Fruit fly (Drosophila melanogaster) whole organism, prepupa: ENCODE data around the gene mas.

Experiments
- Blimp-1 ChIP-seq: fragments of 200-800 bp; sonication (Bioruptor generic); optimal IDR thresholded peaks from 3 replicates; lab custom pipeline; 2017; ENCODE audit warnings: missing biosample characterization, missing genetic modification characterization, mild to moderate bottlenecking, moderate library complexity, missing genetic modification reagents
- CG10631 ChIP-seq: fragments of 200-800 bp; sonication (Bioruptor generic); optimal IDR thresholded peaks from 2 replicates; lab custom pipeline; 2016; ENCODE audit warnings: missing biosample characterization, missing genetic modification characterization
- CG10669 ChIP-seq: fragments of 200-800 bp; sonication (Bioruptor generic); optimal IDR thresholded peaks from 3 replicates; lab custom pipeline; 2018; ENCODE audit warnings: missing biosample characterization, mild to moderate bottlenecking, missing genetic modification characterization, moderate library complexity
- CG11294 ChIP-seq: fragments of 200-800 bp; sonication (Bioruptor generic); IDR thresholded peaks from 2 replicates; pipeline ENCODE4 v1.3.6; 2022; ENCODE audit warnings: missing biosample characterization, missing genetic modification characterization
- CG11762 ChIP-seq: fragments of 200-800 bp; sonication (Bioruptor generic); optimal IDR thresholded peaks from 3 replicates; lab custom pipeline; 2016; ENCODE audit warnings: missing biosample characterization, missing genetic modification characterization; ENCODE audit not compliant: insufficient read depth
- CG11902 ChIP-seq: fragments of 200-800 bp; sonication (Bioruptor generic); optimal IDR thresholded peaks from 3 replicates; lab custom pipeline; 2016; ENCODE audit warnings: missing biosample characterization, missing genetic modification characterization
- CG15336 ChIP-seq: fragments of 200-800 bp; sonication (Bioruptor generic); IDR thresholded peaks from 2 replicates; pipeline ENCODE4 v1.3.6; 2022; ENCODE audit warnings: missing biosample characterization, missing genetic modification characterization
- CG1621 ChIP-seq: fragments of 200-800 bp; sonication (Bioruptor generic); optimal IDR thresholded peaks from 3 replicates; lab custom pipeline; 2018; ENCODE audit warnings: missing biosample characterization, mild to moderate bottlenecking, missing genetic modification characterization
- CG3032 ChIP-seq: fragments of 200-800 bp; optimal IDR thresholded peaks from 2 replicates; lab custom pipeline; 2019; ENCODE audit warnings: missing biosample characterization, mild to moderate bottlenecking, missing genetic modification characterization, moderate library complexity
- CG31627 ChIP-seq: fragments of 200-800 bp; sonication (Bioruptor generic); optimal IDR thresholded peaks from 3 replicates; lab custom pipeline; 2016; ENCODE audit warnings: missing biosample characterization, missing genetic modification characterization
- CG3919 ChIP-seq: fragments of 200-800 bp; sonication (Bioruptor generic); optimal IDR thresholded peaks from 3 replicates; lab custom pipeline; 2016; ENCODE audit warnings: missing biosample characterization, missing genetic modification characterization
- CG6163 ChIP-seq: fragments of 200-800 bp; sonication (Bioruptor generic); IDR thresholded peaks from 3 replicates; pipeline ENCODE4 v1.3.6; 2022; ENCODE audit warnings: missing biosample characterization, missing genetic modification characterization
- CG6276 ChIP-seq: fragments of 200-800 bp; sonication (Bioruptor generic); optimal IDR thresholded peaks from 2 replicates; lab custom pipeline; 2017; ENCODE audit warnings: missing biosample characterization, mild to moderate bottlenecking, missing genetic modification characterization
- CG6792 ChIP-seq: fragments of 200-800 bp; sonication (Bioruptor generic); optimal IDR thresholded peaks from 3 replicates; lab custom pipeline; 2016; ENCODE audit warnings: missing biosample characterization, missing genetic modification characterization
- CG6854 ChIP-seq: fragments of 200-800 bp; sonication (Bioruptor generic); optimal IDR thresholded peaks from 2 replicates; lab custom pipeline; 2017; ENCODE audit warnings: missing biosample characterization, mild to moderate bottlenecking, missing genetic modification characterization
- CG8319 ChIP-seq: fragments of 200-800 bp; sonication (Bioruptor generic); optimal IDR thresholded peaks from 3 replicates; lab custom pipeline; 2016; ENCODE audit warnings: missing biosample characterization, missing genetic modification characterization
- Eip75B ChIP-seq: fragments of 200-800 bp; sonication (Bioruptor generic); optimal IDR thresholded peaks from 3 replicates; lab custom pipeline; 2016; ENCODE audit warnings: missing biosample characterization, missing genetic modification characterization
- Eip78C ChIP-seq: fragments of 200-800 bp; sonication (Bioruptor generic); peaks from one replicate; lab custom pipeline; 2016; ENCODE audit warnings: missing biosample characterization, missing genetic modification characterization
- Eip93F ChIP-seq: fragments of 200-800 bp; sonication (Bioruptor generic); optimal IDR thresholded peaks from 2 replicates; lab custom pipeline; 2016; ENCODE audit warnings: missing biosample characterization, mild to moderate bottlenecking, missing genetic modification characterization
- Ets21C ChIP-seq: fragments of 200-800 bp; sonication (Bioruptor generic); optimal IDR thresholded peaks from 3 replicates; lab custom pipeline; 2016; ENCODE audit warnings: missing biosample characterization, missing genetic modification characterization
- Ets96B ChIP-seq: fragments of 200-800 bp; optimal IDR thresholded peaks from 2 replicates; lab custom pipeline; 2019; ENCODE audit warnings: missing biosample characterization, mild to moderate bottlenecking, missing genetic modification characterization, moderate library complexity
- Gug ChIP-seq: fragments of 200-800 bp; sonication (Bioruptor generic); IDR thresholded peaks from 2 replicates; pipeline ENCODE4 v1.3.6; 2022; ENCODE audit warnings: missing biosample characterization, missing genetic modification characterization
- Lpt ChIP-seq: fragments of 200-800 bp; sonication (Bioruptor generic); optimal IDR thresholded peaks from 3 replicates; lab custom pipeline; 2016; ENCODE audit warnings: missing biosample characterization, missing genetic modification characterization
- Met ChIP-seq: fragments of 200-800 bp; sonication (Bioruptor generic); optimal IDR thresholded peaks from 3 replicates; lab custom pipeline; 2016; ENCODE audit warnings: missing biosample characterization, missing genetic modification characterization
- OdsH ChIP-seq: fragments of 200-800 bp; sonication (Bioruptor generic); optimal IDR thresholded peaks from 3 replicates; lab custom pipeline; 2016; ENCODE audit warnings: missing biosample characterization, missing genetic modification characterization
- Smox ChIP-seq: fragments of 200-800 bp; sonication (Bioruptor generic); optimal IDR thresholded peaks from 3 replicates; lab custom pipeline; 2016; ENCODE audit warnings: missing biosample characterization, missing genetic modification characterization
- Sox102F ChIP-seq: fragments of 200-800 bp; sonication (Bioruptor generic); optimal IDR thresholded peaks from 2 replicates; lab custom pipeline; 2016; ENCODE audit warnings: missing biosample characterization, mild to moderate bottlenecking, missing genetic modification characterization
- Sox15 ChIP-seq: fragments of 200-800 bp; sonication (Bioruptor generic); optimal IDR thresholded peaks from 3 replicates; lab custom pipeline; 2016; ENCODE audit warnings: missing biosample characterization, missing genetic modification characterization
- acj6 ChIP-seq: fragments of 200-800 bp; sonication (Bioruptor generic); optimal IDR thresholded peaks from 3 replicates; lab custom pipeline; 2016; ENCODE audit warnings: missing biosample characterization, missing genetic modification characterization
- eg ChIP-seq: fragments of 200-800 bp; sonication (Bioruptor generic); IDR thresholded peaks from 3 replicates; pipeline ENCODE4 v1.3.6; 2022; ENCODE audit warnings: missing biosample characterization, missing genetic modification characterization
- esn ChIP-seq: fragments of 200-800 bp; sonication (Bioruptor generic); optimal IDR thresholded peaks from 2 replicates; lab custom pipeline; 2016; ENCODE audit warnings: missing biosample characterization, mild to moderate bottlenecking, missing genetic modification characterization, moderate library complexity
- fd85E ChIP-seq: fragments of 200-800 bp; sonication (Bioruptor generic); optimal IDR thresholded peaks from 3 replicates; lab custom pipeline; 2016; ENCODE audit warnings: missing biosample characterization, missing genetic modification characterization
- lz ChIP-seq: fragments of 200-800 bp; sonication (Bioruptor generic); optimal IDR thresholded peaks from 3 replicates; lab custom pipeline; 2016; ENCODE audit warnings: missing biosample characterization, missing genetic modification characterization
- net ChIP-seq: fragments of 200-800 bp; sonication (Bioruptor generic); optimal IDR thresholded peaks from 3 replicates; lab custom pipeline; 2016; ENCODE audit warnings: missing biosample characterization, missing genetic modification characterization
- pdm3 ChIP-seq: fragments of 200-800 bp; sonication (Bioruptor generic); optimal IDR thresholded peaks from 3 replicates; lab custom pipeline; 2016; ENCODE audit warnings: missing biosample characterization, missing genetic modification characterization
- vri ChIP-seq: fragments of 200-800 bp; sonication (Bioruptor generic); optimal IDR thresholded peaks from 3 replicates; lab custom pipeline; 2016; ENCODE audit warnings: missing biosample characterization, mild to moderate bottlenecking, missing genetic modification characterization

mas gene

DNA sequence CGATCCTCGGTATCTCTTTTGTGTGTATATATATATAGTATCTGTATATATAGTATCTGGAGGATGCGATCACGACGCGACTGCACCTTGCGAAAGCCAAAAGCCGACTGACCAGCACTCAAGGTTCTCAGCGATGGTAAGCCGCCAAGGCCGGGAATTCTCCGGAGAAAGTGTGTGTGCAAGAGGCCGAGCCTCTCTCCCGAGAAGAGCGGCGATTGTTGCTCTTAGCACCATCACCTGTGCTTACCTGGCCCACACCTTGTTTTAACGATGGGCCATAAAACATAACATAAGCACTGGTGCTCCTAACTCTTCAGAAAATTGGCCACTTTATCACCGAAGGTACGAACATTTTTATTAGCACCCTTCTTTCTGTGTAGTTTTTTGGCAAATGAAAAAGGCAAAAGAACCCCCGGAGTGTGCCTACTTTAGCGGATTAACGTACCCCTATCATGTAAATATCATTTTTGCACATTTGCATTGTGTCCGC lies at the start of gene mas:
TSS of gene mas (minus strand) at position 112 of the 490 bp plus-strand sequence.
- TF ChIP-seq CG11762 (GFP tag; lab: Kevin White, UChicago) = no peak
- no peak for TF ChIP-seq CG10669 (GFP tag; lab: Kevin White, UChicago)
- TF ChIP-seq CG31627 (GFP tag; lab: Kevin White, UChicago) = no peak
- TF ChIP-seq vri (GFP tag; lab: Kevin White, UChicago) = peak; percentile 31
- no peak for TF ChIP-seq Sox15 (GFP tag; lab: Kevin White, UChicago)
- TF ChIP-seq CG10631 (GFP tag; lab: Kevin White, UChicago) = peak; percentile 14
- peak; percentile 13 for TF ChIP-seq Blimp-1 (GFP tag; lab: Kevin White, UChicago)
- TF ChIP-seq CG1621 (tag; lab: Kevin White, UChicago) = peak; percentile 10
- peak; percentile 59 for TF ChIP-seq CG6854
- peak; percentile 5 for TF ChIP-seq Eip78C (GFP tag; lab: Kevin White, UChicago)
- peak; percentile 44 for TF ChIP-seq Sox102F
- TF ChIP-seq Met (GFP tag; lab: Kevin White, UChicago) = peak; percentile 15

DNA sequence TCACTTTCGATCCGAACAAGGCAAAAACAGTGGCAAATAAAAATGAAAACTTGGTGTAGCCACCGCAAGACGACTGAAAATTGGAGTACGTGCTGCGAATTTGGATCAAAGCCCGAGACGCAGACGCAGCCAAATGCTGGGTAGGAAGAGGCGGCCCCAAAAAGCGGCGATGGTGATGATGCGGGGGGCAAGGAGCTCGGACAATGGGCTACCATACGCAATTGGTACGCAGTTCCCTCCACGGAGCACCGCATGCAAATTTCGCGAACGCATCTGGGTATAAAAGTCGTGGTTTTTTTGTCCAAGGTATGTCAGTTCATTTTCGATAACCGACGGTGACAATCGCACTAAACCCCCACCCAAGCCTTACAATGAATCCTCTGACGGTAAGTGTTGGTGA lies 47.8 kb upstream of the mas start, which contains the start of gene Cpr64Ad:
TSS of gene Cpr64Ad (plus strand) at position 301 of the 400 bp plus-strand sequence.
- TF ChIP-seq Eip93F (GFP tag; lab: Kevin White, UChicago) = no peak
- TF ChIP-seq CG6163 (GFP tag; lab: Robert Waterston, UW) = 0 out of 3 replicates have a peak, but pooled peaks have one; percentile 10

DNA sequence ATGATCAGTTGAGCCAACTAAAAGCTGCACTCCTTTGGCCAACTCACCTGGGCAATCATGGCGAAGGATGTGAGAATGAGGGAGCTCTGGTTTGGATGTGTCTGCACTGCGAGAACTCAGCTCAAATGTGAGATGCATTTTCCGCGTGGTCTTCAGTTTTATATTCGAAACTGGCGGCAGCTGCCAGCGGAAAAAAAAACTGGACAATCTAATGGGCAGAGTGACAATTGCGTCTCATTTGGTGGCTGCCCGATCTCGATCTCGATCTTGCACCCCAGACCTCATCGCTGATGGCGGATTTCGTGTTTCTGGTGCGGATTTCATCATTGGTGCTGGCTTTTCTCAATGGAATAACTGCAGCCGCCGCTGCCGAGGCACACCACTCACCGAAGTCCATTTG lies 45.6 kb upstream of the mas start, which contains the start of gene Cpr64Ac:
TSS of gene Cpr64Ac (minus strand) at position 101 of the 400 bp plus-strand sequence.
- TF ChIP-seq CG11902 (no peak), Eip75B (GFP tag; lab: Kevin White, UChicago) (no peak), eg (GFP tag; lab: Robert Waterston, UW) (no peak), CG8319 (no peak), pdm3 (GFP tag; lab: Kevin White, UChicago) (no peak), CG31627 (GFP tag; lab: Kevin White, UChicago) (no peak), Lpt (GFP tag; lab: Kevin White, UChicago) (no peak), CG15336 (no peak), esn (GFP tag; lab: Kevin White, UChicago) (no peak), fd85E (no peak), Met (GFP tag; lab: Kevin White, UChicago) (no peak), lz (no peak)

DNA sequence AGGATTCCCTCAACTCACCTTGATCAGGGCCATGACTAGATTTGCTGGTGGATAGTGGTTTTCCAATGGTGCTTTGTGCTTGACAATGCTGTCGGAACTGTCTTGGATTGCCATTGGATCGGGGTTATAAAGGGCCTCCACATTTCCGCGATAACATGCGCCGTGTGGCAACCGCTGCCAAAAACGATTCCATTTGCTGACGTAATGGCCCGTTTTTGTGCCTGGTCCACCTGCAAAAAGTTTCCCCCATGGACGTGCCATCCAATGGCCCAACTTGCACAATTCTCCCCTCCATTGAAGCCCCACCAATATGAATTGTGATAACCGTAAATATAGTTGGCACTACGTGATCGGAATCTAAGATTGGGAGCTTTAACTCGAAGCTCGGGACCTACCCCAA lies 44.2 kb upstream of the mas start, which contains the start of gene Cpr64Ab:
TSS of gene Cpr64Ab (minus strand) at position 101 of the 400 bp plus-strand sequence.
- TF ChIP-seq Met (GFP tag; lab: Kevin White, UChicago) = no peak
- no peak for TF ChIP-seq Ets96B (tag; lab: Kevin White, UChicago)
- TF ChIP-seq Eip93F (GFP tag; lab: Kevin White, UChicago) = no peak
- no peak for TF ChIP-seq vri (GFP tag; lab: Kevin White, UChicago)
- no peak for TF ChIP-seq CG11294 (GFP tag; lab: Robert Waterston, UW)
- TF ChIP-seq Ets21C (GFP tag; lab: Kevin White, UChicago) = no peak
- TF ChIP-seq Smox (GFP tag; lab: Kevin White, UChicago) = no peak
- TF ChIP-seq OdsH (GFP tag; lab: Kevin White, UChicago) = no peak
- TF ChIP-seq CG11762 (GFP tag; lab: Kevin White, UChicago) = no peak
- TF ChIP-seq net (GFP tag; lab: Kevin White, UChicago) = no peak
- no peak for TF ChIP-seq CG3032 (tag; lab: Kevin White, UChicago)
- no peak for TF ChIP-seq CG6792
- no peak for TF ChIP-seq acj6 (GFP tag; lab: Kevin White, UChicago)

DNA sequence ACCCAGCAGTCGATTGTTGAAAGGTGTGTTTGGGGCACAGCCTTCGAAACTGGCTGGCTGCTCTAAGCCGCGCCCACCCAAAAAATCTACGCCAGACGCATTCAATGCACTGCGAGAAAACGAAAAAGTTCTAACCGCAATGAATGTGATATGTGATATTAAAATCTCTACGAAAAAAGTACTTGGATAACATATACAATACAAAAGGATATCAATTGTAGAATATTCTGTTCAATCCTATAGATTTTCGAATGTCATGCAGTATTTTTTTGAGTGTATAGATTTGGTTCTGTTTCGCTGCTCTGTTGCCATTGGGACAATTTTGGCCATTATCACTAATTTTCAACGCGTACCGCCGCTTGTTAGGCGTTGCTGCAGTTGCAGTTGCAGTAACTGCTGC lies 42.5 kb upstream of the mas start:
- TF ChIP-seq CG3919 (GFP tag; lab: Kevin White, UChicago) (peak; percentile 36), eg (GFP tag; lab: Robert Waterston, UW) (peak; percentile 85), CG15336 (no peak), CG11294 (GFP tag; lab: Robert Waterston, UW) (peak; percentile 67), CG6163 (GFP tag; lab: Robert Waterston, UW) (peak; percentile 41; the same call in 2 of the 3 replicates), CG6276 (GFP tag; lab: Kevin White, UChicago) (peak; percentile 40), Sox15 (GFP tag; lab: Kevin White, UChicago) (no peak), Gug (GFP tag; lab: Robert Waterston, UW) (peak; percentile 47)
- TF ChIP-seq, all 60 proteins: peak for 6
